Fruit fly (Drosophila melanogaster) whole organism, embryonic: ENCODE results near the gene mil.
A peak's percentile ranks its signal among the peaks of the same experiment; 100 is the strongest.

Experiments used
- B-H2 ChIP-seq: fragments of 200-800 bp; sonication (Bioruptor generic); optimal IDR thresholded peaks from 2 replicates; lab custom pipeline; 2018; ENCODE audit warnings: missing biosample characterization, mild to moderate bottlenecking, missing genetic modification characterization
- CG1024 ChIP-seq: fragments of 200-800 bp; sonication (Bioruptor generic); IDR thresholded peaks from 2 replicates; pipeline ENCODE4 v1.3.6; 2022; ENCODE audit warnings: missing biosample characterization, missing genetic modification characterization
- CG10274 ChIP-seq: fragments of 200-800 bp; sonication (Bioruptor generic); optimal IDR thresholded peaks from 3 replicates; lab custom pipeline; 2017; ENCODE audit warnings: missing biosample characterization, mild to moderate bottlenecking, missing genetic modification characterization
- CG11398 ChIP-seq: fragments of 200-800 bp; sonication (Bioruptor generic); optimal IDR thresholded peaks from 2 replicates; lab custom pipeline; 2016; ENCODE audit warnings: missing biosample characterization, missing genetic modification characterization
- CG14441 ChIP-seq: fragments of 200-800 bp; sonication (Bioruptor generic); IDR thresholded peaks from 2 replicates; pipeline ENCODE4 v1.3.6; 2022; ENCODE audit warnings: missing biosample characterization, missing genetic modification characterization
- CG15269 ChIP-seq: fragments of 200-800 bp; sonication (Bioruptor generic); optimal IDR thresholded peaks from 2 replicates; lab custom pipeline; 2018; ENCODE audit warnings: missing biosample characterization, mild to moderate bottlenecking, missing genetic modification characterization, moderate library complexity
- CG1529 ChIP-seq: fragments of 200-800 bp; sonication (Bioruptor generic); optimal IDR thresholded peaks from 3 replicates; lab custom pipeline; 2018; ENCODE audit warnings: missing biosample characterization, missing genetic modification characterization
- CG16813 ChIP-seq: fragments of 200-800 bp; sonication (Bioruptor generic); IDR thresholded peaks from 3 replicates; pipeline ENCODE4 v1.3.6; 2022; ENCODE audit warnings: missing biosample characterization, missing genetic modification characterization; ENCODE audit not compliant: partially characterized antibody
- CG16815 ChIP-seq: fragments of 200-800 bp; sonication (Bioruptor generic); optimal IDR thresholded peaks from 3 replicates; lab custom pipeline; 2017; ENCODE audit warnings: missing biosample characterization, mild to moderate bottlenecking, missing genetic modification characterization
- CG17186 ChIP-seq: fragments of 200-800 bp; sonication (Bioruptor generic); optimal IDR thresholded peaks from 3 replicates; lab custom pipeline; 2017; ENCODE audit warnings: missing biosample characterization, missing genetic modification reagents, missing genetic modification characterization
- CG17328 ChIP-seq: fragments of 200-800 bp; sonication (Bioruptor generic); IDR thresholded peaks from 2 replicates; pipeline ENCODE4 v1.3.6; 2022; ENCODE audit warnings: missing biosample characterization, missing genetic modification characterization
- CG18619 ChIP-seq: fragments of 200-800 bp; sonication (Bioruptor generic); optimal IDR thresholded peaks from 3 replicates; lab custom pipeline; 2017; ENCODE audit warnings: missing biosample characterization, mild to moderate bottlenecking, missing genetic modification characterization
- CG2199 ChIP-seq: fragments of 200-800 bp; sonication (Bioruptor generic); IDR thresholded peaks from 3 replicates; pipeline ENCODE4 v1.3.6; 2022; ENCODE audit warnings: missing biosample characterization, missing genetic modification characterization
- CG2889 ChIP-seq: fragments of 200-800 bp; sonication (Bioruptor generic); IDR thresholded peaks from 3 replicates; pipeline ENCODE4 v1.3.6; 2022; ENCODE audit warnings: missing biosample characterization, missing genetic modification characterization
- CG32532 ChIP-seq: fragments of 200-800 bp; sonication (Bioruptor generic); IDR thresholded peaks from 2 replicates; pipeline ENCODE4 v1.3.6; 2022; ENCODE audit warnings: missing biosample characterization, missing genetic modification characterization
- CG32767 ChIP-seq: fragments of 200-800 bp; sonication (Bioruptor generic); IDR thresholded peaks from 2 replicates; pipeline ENCODE4 v1.3.6; 2022; ENCODE audit warnings: missing biosample characterization, missing genetic modification characterization
- CG33557 ChIP-seq: fragments of 200-800 bp; sonication (Bioruptor generic); optimal IDR thresholded peaks from 2 replicates; lab custom pipeline; 2019; ENCODE audit warnings: missing biosample characterization, mild to moderate bottlenecking, missing genetic modification characterization, moderate library complexity
- CG34376 ChIP-seq: fragments of 200-800 bp; sonication (Bioruptor generic); optimal IDR thresholded peaks from 2 replicates; lab custom pipeline; 2018; ENCODE audit warnings: missing biosample characterization, mild to moderate bottlenecking, missing genetic modification characterization
- CG34422 ChIP-seq: fragments of 200-800 bp; sonication (Bioruptor generic); IDR thresholded peaks from 3 replicates; pipeline ENCODE4 v1.3.6; 2022; ENCODE audit warnings: missing biosample characterization, missing genetic modification characterization
- CG4328 ChIP-seq: fragments of 200-800 bp; sonication (Bioruptor generic); optimal IDR thresholded peaks from 3 replicates; lab custom pipeline; 2017; ENCODE audit warnings: missing biosample characterization, missing genetic modification reagents, missing genetic modification characterization
- CG7372 ChIP-seq: fragments of 200-800 bp; sonication (Bioruptor generic); IDR thresholded peaks from 2 replicates; pipeline ENCODE4 v1.3.6; 2022; ENCODE audit warnings: missing biosample characterization, missing genetic modification characterization
- CG9797 ChIP-seq: fragments of 200-800 bp; sonication (Bioruptor generic); optimal IDR thresholded peaks from 3 replicates; lab custom pipeline; 2018; ENCODE audit warnings: missing biosample characterization, mild to moderate bottlenecking, missing genetic modification characterization
- D19B ChIP-seq: fragments of 200-800 bp; sonication (Bioruptor generic); optimal IDR thresholded peaks from 2 replicates; lab custom pipeline; 2017; ENCODE audit warnings: missing biosample characterization, mild to moderate bottlenecking, missing genetic modification characterization
- HLH4C ChIP-seq: fragments of 200-800 bp; sonication (Bioruptor generic); IDR thresholded peaks from 3 replicates; pipeline ENCODE4 v1.3.6; 2022; ENCODE audit warnings: missing biosample characterization, missing genetic modification characterization; ENCODE audit not compliant: partially characterized antibody
- HmgZ ChIP-seq: fragments of 200-800 bp; sonication (Bioruptor generic); optimal IDR thresholded peaks from 2 replicates; lab custom pipeline; 2018; ENCODE audit warnings: missing biosample characterization, mild to moderate bottlenecking, missing genetic modification characterization
- Med ChIP-seq: fragments of 200-800 bp; sonication (Bioruptor generic); peaks from one replicate; lab custom pipeline; 2016; ENCODE audit warnings: missing biosample characterization, missing genetic modification characterization, mild to moderate bottlenecking, inconsistent platforms, moderate library complexity
- Mes4 ChIP-seq: fragments of 200-800 bp; sonication (Bioruptor generic); optimal IDR thresholded peaks from 2 replicates; lab custom pipeline; 2016; ENCODE audit warnings: missing biosample characterization, missing genetic modification characterization
- Neu2 ChIP-seq: fragments of 200-800 bp; sonication (Bioruptor generic); optimal IDR thresholded peaks from 3 replicates; lab custom pipeline; 2016; ENCODE audit warnings: missing biosample characterization, missing genetic modification characterization, borderline replicate concordance
- Nf-YA ChIP-seq: fragments of 200-800 bp; sonication (Bioruptor generic); IDR thresholded peaks from 2 replicates; pipeline ENCODE4 v1.3.6; 2022; ENCODE audit warnings: missing biosample characterization, missing genetic modification characterization
- Oaz ChIP-seq: fragments of 200-800 bp; sonication (Bioruptor generic); IDR thresholded peaks from 2 replicates; pipeline ENCODE4 v1.3.6; 2022; ENCODE audit warnings: missing biosample characterization, missing genetic modification characterization
- Opbp ChIP-seq: fragments of 200-800 bp; sonication (Bioruptor generic); IDR thresholded peaks from 3 replicates; pipeline ENCODE4 v1.3.6; 2022; ENCODE audit warnings: missing biosample characterization, missing genetic modification characterization; ENCODE audit not compliant: partially characterized antibody
- Ptx1 ChIP-seq: fragments of 200-800 bp; sonication (Bioruptor generic); IDR thresholded peaks from 2 replicates; pipeline ENCODE4 v1.3.6; 2022; ENCODE audit warnings: missing biosample characterization, missing genetic modification characterization
- Sin3A ChIP-seq: fragments of >200 bp; optimal IDR thresholded peaks from 2 replicates; lab custom pipeline; 2018
- Sry-δ ChIP-seq: fragments of 200-800 bp; sonication (Bioruptor generic); optimal IDR thresholded peaks from 2 replicates; lab custom pipeline; 2016; ENCODE audit warnings: missing biosample characterization, missing genetic modification characterization
- ash1 ChIP-seq: fragments of 200-800 bp; sonication (Bioruptor generic); optimal IDR thresholded peaks from 2 replicates; lab custom pipeline; 2018; ENCODE audit warnings: missing biosample characterization, mild to moderate bottlenecking, missing genetic modification characterization
- bigmax ChIP-seq: fragments of 200-800 bp; sonication (Bioruptor generic); optimal IDR thresholded peaks from 2 replicates; lab custom pipeline; 2018; ENCODE audit warnings: missing biosample characterization, mild to moderate bottlenecking, missing genetic modification characterization
- chif ChIP-seq, 2 experiments: fragments of 200-800 bp; sonication (Bioruptor generic); optimal IDR thresholded peaks; 3 replicates each; lab custom pipeline; 2016; ENCODE audit warnings: missing biosample characterization in 2 of 2, missing genetic modification characterization in 2 of 2
- crc ChIP-seq: fragments of 200-800 bp; sonication (Bioruptor generic); optimal IDR thresholded peaks from 2 replicates; lab custom pipeline; 2016; ENCODE audit warnings: missing biosample characterization, missing genetic modification characterization
- dimm ChIP-seq: fragments of 200-800 bp; sonication (Bioruptor generic); IDR thresholded peaks from 2 replicates; pipeline ENCODE4 v1.3.6; 2022; ENCODE audit warnings: missing biosample characterization, missing genetic modification characterization
- eyg ChIP-seq: fragments of 200-800 bp; sonication (Bioruptor generic); optimal IDR thresholded peaks from 3 replicates; lab custom pipeline; 2016; ENCODE audit warnings: missing biosample characterization, missing genetic modification characterization
- ftz-f1 ChIP-seq: fragments of 200-800 bp; sonication (Bioruptor generic); optimal IDR thresholded peaks from 2 replicates; lab custom pipeline; 2016; ENCODE audit warnings: missing biosample characterization, missing genetic modification characterization
- knrl ChIP-seq: fragments of 200-800 bp; sonication (Bioruptor generic); IDR thresholded peaks from 3 replicates; pipeline ENCODE4 v1.3.6; 2022; ENCODE audit warnings: missing biosample characterization, missing genetic modification characterization; ENCODE audit not compliant: partially characterized antibody
- org-1 ChIP-seq: fragments of 200-800 bp; sonication (Bioruptor generic); optimal IDR thresholded peaks from 2 replicates; lab custom pipeline; 2017; ENCODE audit warnings: missing biosample characterization, missing genetic modification characterization
- psq ChIP-seq: fragments of 200-800 bp; sonication (Bioruptor generic); optimal IDR thresholded peaks from 2 replicates; lab custom pipeline; 2017; ENCODE audit warnings: missing biosample characterization, missing genetic modification characterization
- run ChIP-seq: fragments of 200-800 bp; sonication (Bioruptor generic); optimal IDR thresholded peaks from 3 replicates; lab custom pipeline; 2018; ENCODE audit warnings: missing biosample characterization, mild to moderate bottlenecking, missing genetic modification characterization
- sna ChIP-seq: fragments of 200-800 bp; sonication (Bioruptor generic); IDR thresholded peaks from 2 replicates; pipeline ENCODE4 v1.3.6; 2022; ENCODE audit warnings: missing biosample characterization, missing genetic modification characterization; ENCODE audit not compliant: partially characterized antibody
- tx ChIP-seq: fragments of 200-800 bp; sonication (Bioruptor generic); optimal IDR thresholded peaks from 2 replicates; lab custom pipeline; 2016; ENCODE audit warnings: missing biosample characterization, missing genetic modification characterization
- usp ChIP-seq: fragments of >200 bp; optimal IDR thresholded peaks from 2 replicates; lab custom pipeline; 2017; ENCODE audit warnings: missing biosample characterization, missing genetic modification characterization
- vfl ChIP-seq: fragments of 200-800 bp; sonication (Bioruptor generic); optimal IDR thresholded peaks from 2 replicates; lab custom pipeline; 2016; ENCODE audit warnings: missing biosample characterization, missing genetic modification characterization
- zfh1 ChIP-seq: fragments of 200-800 bp; sonication (Bioruptor generic); IDR thresholded peaks from 3 replicates; pipeline ENCODE4 v1.3.6; 2022; ENCODE audit warnings: missing biosample characterization, missing genetic modification characterization

mil gene

DNA sequence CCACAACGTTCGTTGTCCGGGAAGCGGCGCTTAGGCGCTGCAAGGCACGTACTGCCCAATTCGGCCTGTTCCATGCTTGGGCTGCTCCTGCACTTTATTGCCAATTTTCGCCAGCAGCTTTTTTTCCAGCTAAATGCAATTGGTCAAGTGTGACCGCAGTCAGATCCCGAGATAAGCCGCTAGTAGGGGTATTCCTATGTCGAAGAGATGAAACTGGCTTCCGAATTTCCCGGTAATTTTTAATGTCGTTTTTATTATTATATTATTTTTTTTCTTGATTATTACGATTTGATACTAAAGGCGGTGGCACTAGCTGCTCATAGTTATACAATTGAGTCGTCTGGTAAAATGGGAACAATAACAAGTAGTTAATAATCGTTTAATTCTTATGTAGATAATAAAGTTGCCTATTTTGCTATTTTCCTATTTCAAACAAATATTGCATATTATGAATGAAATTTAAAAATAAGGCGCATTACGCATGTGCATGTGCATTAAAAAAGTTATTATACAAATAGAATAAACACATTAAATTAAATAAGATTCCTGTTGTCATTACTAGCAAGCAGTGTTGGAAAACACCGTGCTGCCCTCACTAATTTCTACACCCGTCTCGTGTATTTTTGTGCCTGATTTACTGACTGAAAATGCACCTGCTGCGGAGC, 4.2 kb downstream of the mil start, which contains the start of the genes CG5003 and mRpS22 (continued):
- TF ChIP-seq ftz-f1 (GFP tag; lab: Kevin White, UChicago) = no peak
- no peak for TF ChIP-seq CG1529 (GFP tag; lab: Kevin White, UChicago)
- no peak for TF ChIP-seq crc (GFP tag; lab: Kevin White, UChicago)
- TF ChIP-seq CG32532 (GFP tag; lab: Robert Waterston, UW) = peak; percentile 52
- TF ChIP-seq psq (GFP tag; lab: Kevin White, UChicago) = no peak
- no peak for TF ChIP-seq CG11398 (GFP tag; lab: Kevin White, UChicago)
- no peak for TF ChIP-seq HLH4C (GFP tag; lab: Robert Waterston, UW)
- TF ChIP-seq bigmax = no peak
- peak; percentile 51 for TF ChIP-seq B-H2 (GFP tag; lab: Kevin White, UChicago)
- TF ChIP-seq CG18619 (GFP tag; lab: Kevin White, UChicago) = peak; percentile 46
- TF ChIP-seq D19B (GFP tag; lab: Kevin White, UChicago) = peak; percentile 45
- peak; percentile 14; the same call in 1 of the 2 replicates for TF ChIP-seq CG17328 (GFP tag; lab: Robert Waterston, UW)
- TF ChIP-seq Med (GFP tag; lab: Kevin White, UChicago) = peak; percentile 72
- TF ChIP-seq run (tag; lab: Kevin White, UChicago) = no peak
- TF ChIP-seq Oaz (GFP tag; lab: Robert Waterston, UW) = peak; percentile 35; the same call in 1 of the 2 replicates
- TF ChIP-seq CG32767 = no peak
- peak; percentile 46; the same call in 1 of the 3 replicates for TF ChIP-seq CG16813 (GFP tag; lab: Robert Waterston, UW)
- TF ChIP-seq CG34422 = no peak; the same call in 2 of the 3 replicates
- peak; percentile 20 for TF ChIP-seq CG34376 (GFP tag; lab: Kevin White, UChicago)
- TF ChIP-seq zfh1 (GFP tag; lab: Robert Waterston, UW) = peak; percentile 6; the same call in 1 of the 3 replicates
- no peak for TF ChIP-seq usp (GFP tag; lab: Kevin White, UChicago)
- peak; percentile 47 for TF ChIP-seq CG16815 (GFP tag; lab: Kevin White, UChicago)
- peak; percentile 38 for TF ChIP-seq CG33557 (GFP tag; lab: Kevin White, UChicago)
- TF ChIP-seq org-1 (GFP tag; lab: Kevin White, UChicago) = no peak
- peak; percentile 58 for TF ChIP-seq CG4328
- peak; percentile 11 for TF ChIP-seq vfl (GFP tag; lab: Kevin White, UChicago)
- peak; percentile 29; the same call in 1 of the 2 replicates for TF ChIP-seq CG14441 (GFP tag; lab: Robert Waterston, UW)
- TF ChIP-seq Neu2 (GFP tag; lab: Kevin White, UChicago) = no peak
- TF ChIP-seq Sry-δ (GFP tag; lab: Kevin White, UChicago) = peak; percentile 42
- TF ChIP-seq eyg (GFP tag; lab: Kevin White, UChicago) = no peak
- TF ChIP-seq CG1024 (GFP tag; lab: Robert Waterston, UW) = no peak
- peak; percentile 19 for TF ChIP-seq tx
- TF ChIP-seq CG9797 (GFP tag; lab: Kevin White, UChicago) = peak; percentile 62
- peak; percentile 1 for TF ChIP-seq Sin3A (lab: Kevin White, UChicago)
- TF ChIP-seq CG15269 (tag; lab: Kevin White, UChicago) = peak; percentile 66
- TF ChIP-seq HmgZ (tag; lab: Kevin White, UChicago) = peak; percentile 32
- TF ChIP-seq Opbp (GFP tag; lab: Robert Waterston, UW) = no peak
- peak; percentile 21; the same call in 1 of the 3 replicates for TF ChIP-seq knrl
- no peak for TF ChIP-seq Mes4 (GFP tag; lab: Kevin White, UChicago)
- no peak for TF ChIP-seq CG17186
- TF ChIP-seq CG2199 (GFP tag; lab: Robert Waterston, UW) = no peak
- no peak for TF ChIP-seq CG2889 (GFP tag; lab: Robert Waterston, UW)
- no peak for TF ChIP-seq sna (GFP tag; lab: Robert Waterston, UW)
- TF ChIP-seq Nf-YA (GFP tag; lab: Robert Waterston, UW) = no peak
- peak in 1 of 2 experiments; percentile 2 for TF ChIP-seq chif (GFP tag; optimal IDR thresholded peaks at IDR 0.05; lab: Kevin White, UChicago)
- no peak for TF ChIP-seq ash1 (GFP tag; lab: Kevin White, UChicago)
- no peak for TF ChIP-seq dimm (GFP tag; lab: Robert Waterston, UW)
- TF ChIP-seq CG10274 (GFP tag; lab: Kevin White, UChicago) = no peak
- peak; percentile 52; the same call in 1 of the 2 replicates for TF ChIP-seq CG7372 (GFP tag; lab: Robert Waterston, UW)
- TF ChIP-seq Ptx1 = no peak
